Worm (Caenorhabditis elegans) whole organism, L4 larva: Measurements from ENCODE around the gene emc-2.

ENCODE experiments used
- F26F4.8 ChIP-seq: fragments of 200-800 bp; sonication (Bioruptor generic); conservative IDR thresholded peaks from 2 replicates; pipeline ENCODE4 v1.3.6; 2022; ENCODE audit warnings: missing genetic modification characterization, missing compliant biosample characterization
- F49E8.2 ChIP-seq: sonication (generic microtip); optimal IDR thresholded peaks from 2 replicates; lab custom pipeline; 2016; ENCODE audit warnings: missing compliant biosample characterization, mild to moderate bottlenecking, missing genetic modification characterization, borderline replicate concordance
- T20F7.1 ChIP-seq: fragments of 200-800 bp; sonication (Bioruptor generic); optimal IDR thresholded peaks from 2 replicates; lab custom pipeline; 2018; ENCODE audit warnings: mild to moderate bottlenecking, missing genetic modification characterization, missing compliant biosample characterization
- Y48G9A.11 ChIP-seq: fragments of 200-800 bp; sonication (Bioruptor generic); IDR thresholded peaks from 2 replicates; pipeline ENCODE4 v1.3.6; 2022; ENCODE audit warnings: missing genetic modification reagents, missing genetic modification characterization, missing compliant biosample characterization
- Y75B8A.6 ChIP-seq: fragments of 200-800 bp; sonication (Bioruptor generic); IDR thresholded peaks from 2 replicates; pipeline ENCODE4 v1.3.6; 2022; ENCODE audit warnings: missing genetic modification reagents, missing genetic modification characterization, missing compliant biosample characterization
- ZK546.5 ChIP-seq, 2 experiments: sonication (generic microtip); optimal IDR thresholded peaks; 2 replicates each; lab custom pipeline; 2017; ENCODE audit warnings: missing biosample characterization in 2 of 2, missing genetic modification characterization in 2 of 2
- aha-1 ChIP-seq: fragments of 150-350 bp; peaks from one replicate; lab custom pipeline; 2014; ENCODE audit warnings: missing biosample characterization, missing genetic modification characterization
- attf-4 ChIP-seq: sonication (generic microtip); optimal IDR thresholded peaks from 3 replicates; lab custom pipeline; 2017; ENCODE audit warnings: missing biosample characterization, missing genetic modification characterization
- ceh-32 ChIP-seq: sonication (generic microtip); optimal IDR thresholded peaks from 2 replicates; lab custom pipeline; 2016; ENCODE audit warnings: mild to moderate bottlenecking, missing genetic modification characterization, missing compliant biosample characterization; ENCODE audit not compliant: poor library complexity
- ceh-44 ChIP-seq: fragments of 200-800 bp; sonication (Bioruptor generic); IDR thresholded peaks from 2 replicates; pipeline ENCODE4 v1.3.6; 2022; ENCODE audit warnings: missing genetic modification reagents, missing genetic modification characterization, missing compliant biosample characterization
- ceh-62 ChIP-seq: sonication (generic microtip); optimal IDR thresholded peaks from 2 replicates; lab custom pipeline; 2017; ENCODE audit warnings: missing biosample characterization, missing genetic modification characterization
- daf-12 ChIP-seq: fragments of 150-350 bp; optimal IDR thresholded peaks from 2 replicates; lab custom pipeline; 2014; ENCODE audit warnings: missing biosample characterization, missing genetic modification reagents, missing genetic modification characterization
- daf-8 ChIP-seq: fragments of 200-800 bp; sonication (Bioruptor generic); IDR thresholded peaks from 2 replicates; pipeline ENCODE4 v1.3.6; 2022; ENCODE audit warnings: missing genetic modification characterization, missing compliant biosample characterization
- duxl-1 ChIP-seq: sonication (generic microtip); optimal IDR thresholded peaks from 2 replicates; lab custom pipeline; 2016; ENCODE audit warnings: mild to moderate bottlenecking, missing genetic modification characterization, moderate library complexity, missing compliant biosample characterization; ENCODE audit not compliant: poor library complexity
- gei-8 ChIP-seq: fragments of 200-800 bp; sonication (Bioruptor generic); optimal IDR thresholded peaks from 2 replicates; lab custom pipeline; 2018; ENCODE audit warnings: mild to moderate bottlenecking, missing genetic modification characterization, missing compliant biosample characterization
- hlh-11 ChIP-seq: fragments of 200-800 bp; sonication (Bioruptor generic); optimal IDR thresholded peaks from 2 replicates; lab custom pipeline; 2018; ENCODE audit warnings: mild to moderate bottlenecking, missing genetic modification characterization, missing compliant biosample characterization
- hmg-1.1 ChIP-seq: fragments of 200-800 bp; sonication (Bioruptor generic); IDR thresholded peaks from 2 replicates; pipeline ENCODE4 v1.3.6; 2022; ENCODE audit warnings: missing genetic modification reagents, missing genetic modification characterization, missing compliant biosample characterization
- lim-7 ChIP-seq: fragments of 200-800 bp; sonication (Bioruptor generic); IDR thresholded peaks from 2 replicates; pipeline ENCODE4 v1.3.6; 2022; ENCODE audit warnings: missing genetic modification characterization, missing compliant biosample characterization
- lin-15B ChIP-seq: fragments of 150-350 bp; sonication (generic microtip); optimal IDR thresholded peaks from 3 replicates; lab custom pipeline; 2014; ENCODE audit warnings: missing biosample characterization, missing genetic modification characterization
- lin-29 ChIP-seq: fragments of 200-800 bp; sonication (Bioruptor generic); IDR thresholded peaks from 2 replicates; pipeline ENCODE4 v1.3.6; 2022; ENCODE audit warnings: missing genetic modification reagents, missing genetic modification characterization, missing compliant biosample characterization
- lin-38 ChIP-seq: fragments of 200-800 bp; sonication (Bioruptor generic); IDR thresholded peaks from 2 replicates; pipeline ENCODE4 v1.3.6; 2022; ENCODE audit warnings: missing genetic modification reagents, missing genetic modification characterization, missing compliant biosample characterization
- lsy-2 ChIP-seq, 2 experiments: fragments of 150-350 bp in 1 of 2; sonication (generic microtip) in 1 of 2; optimal IDR thresholded peaks; 2 replicates each; lab custom pipeline; 2014 to 2017; ENCODE audit warnings: missing biosample characterization in 2 of 2, missing genetic modification characterization in 2 of 2
- madf-5 ChIP-seq, 2 experiments: fragments of 200-800 bp; sonication (Bioruptor generic); IDR thresholded peaks; 2 replicates each; pipeline ENCODE4 v1.3.6; 2022; ENCODE audit warnings: missing compliant biosample characterization in 2 of 2, missing genetic modification characterization in 2 of 2
- madf-9 ChIP-seq: fragments of 200-800 bp; sonication (Bioruptor generic); conservative IDR thresholded peaks from 2 replicates; pipeline ENCODE4 v1.3.6; 2022; ENCODE audit warnings: missing genetic modification reagents, missing genetic modification characterization, missing compliant biosample characterization
- mdt-29 ChIP-seq: fragments of 200-800 bp; sonication (Bioruptor generic); IDR thresholded peaks from 2 replicates; pipeline ENCODE4 v1.3.6; 2022; ENCODE audit warnings: missing genetic modification reagents, missing genetic modification characterization, missing compliant biosample characterization
- mxl-2 ChIP-seq: fragments of 200-800 bp; sonication (Bioruptor generic); conservative IDR thresholded peaks from 2 replicates; pipeline ENCODE4 v1.3.6; 2022; ENCODE audit warnings: missing genetic modification reagents, missing genetic modification characterization, missing compliant biosample characterization
- mxl-3 ChIP-seq: fragments of 200-800 bp; sonication (Bioruptor generic); optimal IDR thresholded peaks from 2 replicates; lab custom pipeline; 2018; ENCODE audit warnings: mild to moderate bottlenecking, missing genetic modification characterization, missing compliant biosample characterization
- nhr-10 ChIP-seq: fragments of 150-350 bp; optimal IDR thresholded peaks from 2 replicates; lab custom pipeline; 2014; ENCODE audit warnings: missing biosample characterization, missing genetic modification characterization
- nhr-11 ChIP-seq: fragments of 150-350 bp; optimal IDR thresholded peaks from 2 replicates; lab custom pipeline; 2014; ENCODE audit warnings: missing biosample characterization, missing genetic modification characterization
- nhr-6 ChIP-seq: fragments of 150-350 bp; optimal IDR thresholded peaks from 2 replicates; lab custom pipeline; 2014; ENCODE audit warnings: missing biosample characterization, missing genetic modification characterization
- nhr-76 ChIP-seq: fragments of 150-350 bp; optimal IDR thresholded peaks from 2 replicates; lab custom pipeline; 2014; ENCODE audit warnings: missing biosample characterization, missing genetic modification characterization
- nhr-77 ChIP-seq: fragments of 150-350 bp; optimal IDR thresholded peaks from 2 replicates; lab custom pipeline; 2014; ENCODE audit warnings: missing biosample characterization, missing genetic modification characterization
- pha-4 ChIP-seq, 2 experiments: fragments of 150-350 bp in 1 of 2; fragments of 200-800 bp in 1 of 2; sonication (Bioruptor generic) in 1 of 2; IDR thresholded peaks in 1 of 2; optimal IDR thresholded peaks in 1 of 2; 2 replicates each; pipeline versions ENCODE4 v1.3.6 to Lab custom; 2014 to 2022; ENCODE audit warnings: missing genetic modification characterization in 2 of 2, missing genetic modification reagents in 2 of 2, missing biosample characterization in 1 of 2, missing compliant biosample characterization in 1 of 2
- php-3 ChIP-seq: fragments of 200-800 bp; sonication (Bioruptor generic); IDR thresholded peaks from 2 replicates; pipeline ENCODE4 v1.3.6; 2022; ENCODE audit warnings: missing genetic modification reagents, missing genetic modification characterization, missing compliant biosample characterization
- sdz-12 ChIP-seq: fragments of 200-800 bp; sonication (Bioruptor generic); optimal IDR thresholded peaks from 2 replicates; lab custom pipeline; 2018; ENCODE audit warnings: mild to moderate bottlenecking, missing genetic modification characterization, missing compliant biosample characterization
- spr-1 ChIP-seq: sonication (generic microtip); optimal IDR thresholded peaks from 2 replicates; lab custom pipeline; 2016; ENCODE audit warnings: mild to moderate bottlenecking, missing genetic modification characterization, missing compliant biosample characterization
- spr-3 ChIP-seq: fragments of 200-800 bp; sonication (Bioruptor generic); optimal IDR thresholded peaks from 2 replicates; lab custom pipeline; 2018; ENCODE audit warnings: mild to moderate bottlenecking, missing genetic modification characterization, missing compliant biosample characterization
- vab-7 ChIP-seq: fragments of 200-800 bp; sonication (Bioruptor generic); IDR thresholded peaks from 2 replicates; pipeline ENCODE4 v1.3.6; 2022; ENCODE audit warnings: missing genetic modification reagents, missing genetic modification characterization, missing compliant biosample characterization
- zfp-2 ChIP-seq: sonication (generic microtip); optimal IDR thresholded peaks from 2 replicates; lab custom pipeline; 2016; ENCODE audit warnings: mild to moderate bottlenecking, missing genetic modification characterization, missing compliant biosample characterization

Gene emc-2

DNA sequence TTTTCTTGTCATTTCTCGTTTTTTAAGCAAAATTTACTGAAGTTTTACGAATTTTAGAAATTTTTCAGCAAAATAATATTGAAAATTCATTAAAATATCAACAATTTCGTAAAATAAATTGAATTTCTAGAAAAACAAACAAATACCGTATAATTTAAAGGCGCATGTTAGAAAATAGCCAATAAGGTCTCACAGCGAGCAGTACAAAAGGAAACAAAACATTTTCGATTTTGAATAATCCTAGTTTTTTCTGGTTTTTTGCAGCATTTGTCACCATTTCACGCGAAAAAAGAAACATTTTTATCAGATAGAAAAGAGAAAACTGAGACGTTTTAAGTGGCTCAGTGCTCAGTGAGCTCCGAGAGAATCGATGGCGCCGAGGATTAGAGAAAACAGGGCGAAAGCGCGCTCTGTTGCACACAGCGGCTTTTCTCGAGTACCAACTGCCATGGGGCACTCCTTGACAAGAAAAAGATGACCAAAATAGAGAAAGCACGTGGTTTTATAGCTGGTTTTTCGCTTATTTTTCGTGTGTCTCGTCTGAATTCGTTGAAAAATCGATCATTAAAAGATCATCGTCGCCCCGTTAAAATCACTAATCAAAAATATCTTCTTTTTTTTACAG, 4.1 kb upstream of the emc-2 start, which contains the start of the genes alh-6 and fcho-1 (continued):
- no peak for TF ChIP-seq T20F7.1 (GFP tag; lab: Kevin White, UChicago)
- TF ChIP-seq nhr-76 (tag; lab: Kevin White, UChicago), result no peak
- TF ChIP-seq aha-1, result peak; percentile 44
- TF ChIP-seq F26F4.8, result no peak
- no peak for TF ChIP-seq hmg-1.1 (GFP tag; lab: Robert Waterston, UW)
- no peak for TF ChIP-seq lim-7
- TF ChIP-seq duxl-1 (tag; lab: Kevin White, UChicago), result no peak
- TF ChIP-seq Y48G9A.11 (GFP tag; lab: Robert Waterston, UW), result no peak
- TF ChIP-seq madf-9, result no peak
- TF ChIP-seq attf-4, result no peak
- TF ChIP-seq php-3 (GFP tag; lab: Robert Waterston, UW), result no peak
- TF ChIP-seq ceh-62 (tag; lab: Kevin White, UChicago), result no peak
- peak; percentile 49 for TF ChIP-seq mxl-3
- TF ChIP-seq mxl-2 (GFP tag; lab: Robert Waterston, UW), result no peak
- no peak for TF ChIP-seq ZK546.5 (tag; optimal IDR thresholded peaks at IDR 0.05; lab: Kevin White, UChicago)
- TF ChIP-seq ceh-32 (tag; lab: Kevin White, UChicago), result no peak
- TF ChIP-seq, all 104 proteins: peak for 7

DNA sequence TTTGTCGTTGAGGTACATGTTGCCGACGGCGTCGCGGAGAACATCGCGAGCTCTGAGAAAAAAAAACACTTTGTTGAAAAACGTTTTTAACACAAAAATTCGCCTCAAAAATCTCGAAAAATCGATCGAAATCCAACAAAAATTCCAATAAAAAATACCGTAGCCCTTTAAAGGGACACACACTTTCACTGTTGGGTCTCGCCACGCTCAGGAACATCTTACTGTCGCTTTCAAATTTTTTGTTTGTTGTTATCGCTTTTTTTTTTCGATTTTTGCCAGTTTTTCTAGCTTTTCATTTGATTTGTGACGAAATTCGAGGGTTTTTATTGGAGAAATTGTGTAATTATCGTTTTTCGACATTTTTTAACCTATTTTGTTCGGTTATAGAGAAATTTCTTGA, 614 bp upstream of the emc-2 start:
- TF ChIP-seq lsy-2 (tag; optimal IDR thresholded peaks at IDR 0.05; lab: Kevin White, UChicago) (peak in 1 of 2 experiments; percentile 29), nhr-10 (tag; lab: Kevin White, UChicago) (no peak), F49E8.2 (tag; lab: Kevin White, UChicago) (peak; percentile 51), daf-12 (tag; lab: Kevin White, UChicago) (no peak), hlh-11 (tag; lab: Kevin White, UChicago) (no peak), Y48G9A.11 (GFP tag; lab: Robert Waterston, UW) (peak; percentile 26; the same call in 1 of the 2 replicates), vab-7 (GFP tag; lab: Robert Waterston, UW) (no peak), pha-4 (GFP tag; IDR thresholded peaks at IDR 0.05; lab: Robert Waterston, UW) (no peak), pha-4 (tag; optimal IDR thresholded peaks at IDR 0.05; lab: Kevin White, UChicago) (no peak), nhr-11 (tag; lab: Kevin White, UChicago) (no peak), madf-5 (GFP tag; IDR thresholded peaks at IDR 0.05; lab: Robert Waterston, UW) (no peak), aha-1 (peak; percentile 38), mxl-3 (no peak), lin-38 (GFP tag; lab: Robert Waterston, UW) (peak; percentile 47)

DNA sequence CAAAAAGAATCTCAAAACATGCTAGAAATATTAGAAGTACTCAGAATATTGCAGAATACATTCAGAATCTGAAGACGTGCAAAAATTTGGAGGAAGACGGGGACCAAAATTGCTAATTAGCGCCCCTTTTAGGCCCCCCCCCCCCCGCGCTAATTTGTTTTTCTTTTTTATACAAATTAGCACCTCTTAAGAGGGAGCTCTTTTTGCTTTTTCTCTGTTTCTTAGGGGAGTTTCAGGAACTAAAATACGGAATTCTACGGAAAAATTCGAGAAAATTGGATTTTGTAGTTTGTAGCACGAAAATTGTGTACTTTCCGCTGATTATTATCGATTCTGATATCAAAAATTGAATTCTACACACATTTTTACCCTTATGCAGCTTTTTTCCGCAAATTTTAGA, 4.4 kb downstream of the emc-2 start, which contains the start of gene glb-31:
Gene glb-31, minus strand, starts transcription at position 101 of the 400 bp plus-strand sequence.
- TF ChIP-seq sdz-12 (no peak), ceh-62 (tag; lab: Kevin White, UChicago) (no peak), lin-29 (GFP tag; lab: Robert Waterston, UW) (no peak), Y75B8A.6 (no peak), daf-8 (GFP tag; lab: Robert Waterston, UW) (no peak), gei-8 (no peak), madf-9 (no peak)
- TF ChIP-seq, all 104 proteins: peak for 0

DNA sequence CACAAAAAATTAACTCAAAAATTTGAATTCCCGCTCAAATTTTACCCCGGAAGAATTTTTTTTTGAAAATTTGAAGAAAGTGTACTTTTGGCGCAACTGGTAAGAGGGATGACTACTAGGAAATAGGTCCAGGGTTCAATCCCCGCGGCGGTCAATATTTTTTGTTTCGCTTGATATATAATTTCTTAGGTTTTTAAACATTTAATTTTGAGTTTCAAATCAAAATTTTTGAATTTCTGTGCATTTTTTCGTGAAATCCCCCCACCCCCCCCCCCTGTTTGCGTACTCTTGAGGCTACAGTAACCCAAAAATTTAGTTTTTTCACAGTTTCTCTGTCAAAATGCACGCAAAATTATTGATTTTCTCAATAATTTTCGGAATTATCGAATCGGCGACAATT, 7.8 kb downstream of the emc-2 start, which contains the start of gene Y57G7A.1:
Gene Y57G7A.1, plus strand, starts transcription at position 301 of the 400 bp plus-strand sequence.
- TF ChIP-seq F26F4.8 (no peak), zfp-2 (tag; lab: Kevin White, UChicago) (no peak), madf-5 (GFP tag; IDR thresholded peaks at IDR 0.05; lab: Robert Waterston, UW) (no peak), ceh-44 (GFP tag; lab: Robert Waterston, UW) (no peak), attf-4 (no peak), nhr-6 (tag; lab: Kevin White, UChicago) (no peak), lin-38 (GFP tag; lab: Robert Waterston, UW) (no peak), spr-1 (no peak), nhr-77 (tag; lab: Kevin White, UChicago) (no peak), lin-15B (no peak), mdt-29 (GFP tag; lab: Robert Waterston, UW) (no peak), spr-3 (GFP tag; lab: Kevin White, UChicago) (no peak)
